Worm (Caenorhabditis elegans) whole organism, L1 larva: ENCODE results near the gene C06E4.5.

ENCODE experiments used
- nhr-11 ChIP-seq: fragments of 150-350 bp; optimal IDR thresholded peaks from 2 replicates; lab custom pipeline; 2014; ENCODE audit warnings: missing biosample characterization, missing genetic modification characterization
- nhr-90 ChIP-seq: sonication (generic microtip); optimal IDR thresholded peaks from 2 replicates; lab custom pipeline; 2016; ENCODE audit warnings: mild to moderate bottlenecking, missing genetic modification characterization, missing compliant biosample characterization; ENCODE audit not compliant: poor library complexity
- ztf-11 ChIP-seq, 2 experiments: sonication (generic microtip); optimal IDR thresholded peaks; 2 replicates each; lab custom pipeline; 2016 to 2017; ENCODE audit warnings: missing genetic modification characterization in 2 of 2, missing biosample characterization in 1 of 2, missing compliant biosample characterization in 1 of 2

ce11 chrIV:7211313-7211712 is 43.5 kb upstream of the C06E4.5 start:
- TF ChIP-seq nhr-11 (tag; lab: Kevin White, UChicago) (no peak), ztf-11 (tag; optimal IDR thresholded peaks at IDR 0.05; lab: Kevin White, UChicago) (no peak), nhr-90 (no peak)
